Worm (Caenorhabditis elegans) whole organism, late embryonic: Measurements from ENCODE around the gene Y45F3A.4.

Experiments used
- F13H6.1 ChIP-seq: sonication (generic microtip); optimal IDR thresholded peaks from 2 replicates; lab custom pipeline; 2016; ENCODE audit warnings: missing genetic modification characterization, missing compliant biosample characterization
- K02D7.2 ChIP-seq: sonication (generic microtip); optimal IDR thresholded peaks from 2 replicates; lab custom pipeline; 2017; ENCODE audit warnings: mild to moderate bottlenecking, missing genetic modification characterization, missing compliant biosample characterization
- K09A11.1 ChIP-seq: sonication (generic microtip); optimal IDR thresholded peaks from 2 replicates; lab custom pipeline; 2017; ENCODE audit warnings: antibody characterized with exemption, mild to moderate bottlenecking, missing genetic modification characterization, missing compliant biosample characterization; ENCODE audit not compliant: insufficient read depth
- T23F11.4 ChIP-seq: fragments of 200-800 bp; sonication (Bioruptor generic); optimal IDR thresholded peaks from 2 replicates; lab custom pipeline; 2018; ENCODE audit warnings: mild to moderate bottlenecking, missing genetic modification characterization, missing compliant biosample characterization
- ama-1 ChIP-seq: fragments of 150-350 bp; optimal IDR thresholded peaks from 2 replicates; lab custom pipeline; 2014
- ceh-18 ChIP-seq: sonication (generic microtip); optimal IDR thresholded peaks from 2 replicates; lab custom pipeline; 2016; ENCODE audit warnings: missing genetic modification characterization, missing compliant biosample characterization
- ceh-19 ChIP-seq: fragments of 200-800 bp; sonication (Bioruptor generic); optimal IDR thresholded peaks from 2 replicates; lab custom pipeline; 2018; ENCODE audit warnings: mild to moderate bottlenecking, missing genetic modification characterization, missing compliant biosample characterization
- ceh-2 ChIP-seq: sonication (generic microtip); optimal IDR thresholded peaks from 2 replicates; lab custom pipeline; 2016; ENCODE audit warnings: missing genotype, missing genetic modification characterization, missing compliant biosample characterization
- ceh-48 ChIP-seq: sonication (generic microtip); optimal IDR thresholded peaks from 2 replicates; lab custom pipeline; 2016; ENCODE audit warnings: missing genetic modification characterization, inconsistent platforms, missing compliant biosample characterization
- ceh-6 ChIP-seq: fragments of 200-800 bp; sonication (Bioruptor generic); optimal IDR thresholded peaks from 2 replicates; lab custom pipeline; 2018; ENCODE audit warnings: mild to moderate bottlenecking, missing genetic modification characterization, missing compliant biosample characterization
- ceh-9 ChIP-seq: sonication (generic microtip); optimal IDR thresholded peaks from 2 replicates; lab custom pipeline; 2016; ENCODE audit warnings: mild to moderate bottlenecking, missing genetic modification characterization, inconsistent platforms, missing compliant biosample characterization
- che-1 ChIP-seq: sonication (generic microtip); optimal IDR thresholded peaks from 2 replicates; lab custom pipeline; 2016; ENCODE audit warnings: mild to moderate bottlenecking, missing genetic modification characterization, missing compliant biosample characterization
- dve-1 ChIP-seq: sonication (generic microtip); optimal IDR thresholded peaks from 2 replicates; lab custom pipeline; 2017; ENCODE audit warnings: antibody characterized with exemption, mild to moderate bottlenecking, missing genetic modification characterization, missing compliant biosample characterization
- elt-2 ChIP-seq: sonication (generic microtip); optimal IDR thresholded peaks from 2 replicates; lab custom pipeline; 2016; ENCODE audit warnings: missing genetic modification reagents, missing genetic modification characterization, missing compliant biosample characterization
- hlh-15 ChIP-seq: sonication (generic microtip); optimal IDR thresholded peaks from 2 replicates; lab custom pipeline; 2016; ENCODE audit warnings: missing genetic modification characterization, missing compliant biosample characterization
- hlh-30 ChIP-seq: sonication (generic microtip); optimal IDR thresholded peaks from 2 replicates; lab custom pipeline; 2017; ENCODE audit warnings: antibody characterized with exemption, missing genetic modification characterization, missing compliant biosample characterization; ENCODE audit not compliant: insufficient read depth
- hlh-8 ChIP-seq: sonication (generic microtip); optimal IDR thresholded peaks from 2 replicates; lab custom pipeline; 2016; ENCODE audit warnings: missing genotype, missing genetic modification characterization, missing compliant biosample characterization
- mec-3 ChIP-seq: sonication (generic microtip); optimal IDR thresholded peaks from 2 replicates; lab custom pipeline; 2016; ENCODE audit warnings: borderline replicate concordance, missing genetic modification characterization, missing compliant biosample characterization
- nfya-1 ChIP-seq: sonication (generic microtip); optimal IDR thresholded peaks from 2 replicates; lab custom pipeline; 2017; ENCODE audit warnings: missing genetic modification characterization, mild to moderate bottlenecking, missing compliant biosample characterization, antibody characterized with exemption, moderate library complexity
- nhr-11 ChIP-seq: fragments of 150-350 bp; optimal IDR thresholded peaks from 2 replicates; lab custom pipeline; 2014; ENCODE audit warnings: missing biosample characterization, missing genetic modification characterization
- npax-4 ChIP-seq: sonication (generic microtip); optimal IDR thresholded peaks from 2 replicates; lab custom pipeline; 2016; ENCODE audit warnings: missing genetic modification characterization, missing compliant biosample characterization
- pat-9 ChIP-seq: fragments of 200-800 bp; sonication (Bioruptor generic); optimal IDR thresholded peaks from 2 replicates; lab custom pipeline; 2018; ENCODE audit warnings: mild to moderate bottlenecking, missing genetic modification characterization, moderate library complexity, missing compliant biosample characterization
- pax-1 ChIP-seq: fragments of 150-350 bp; optimal IDR thresholded peaks from 2 replicates; lab custom pipeline; 2014; ENCODE audit warnings: missing biosample characterization, missing genetic modification characterization
- pha-4 ChIP-seq: fragments of 150-350 bp; optimal IDR thresholded peaks from 2 replicates; lab custom pipeline; 2018; ENCODE audit warnings: missing biosample characterization, missing genetic modification reagents, missing genetic modification characterization
- pros-1 ChIP-seq: fragments of 150-350 bp; optimal IDR thresholded peaks from 2 replicates; lab custom pipeline; 2014; ENCODE audit warnings: missing biosample characterization, missing genetic modification reagents, missing genetic modification characterization
- ttx-3 ChIP-seq: sonication (generic microtip); optimal IDR thresholded peaks from 2 replicates; lab custom pipeline; 2016; ENCODE audit warnings: missing genetic modification reagents, missing genetic modification characterization, missing compliant biosample characterization
- unc-3 ChIP-seq, 2 experiments: fragments of 200-800 bp in 1 of 2; sonication (Bioruptor generic) in 1 of 2; sonication (generic microtip) in 1 of 2; conservative IDR thresholded peaks in 1 of 2; optimal IDR thresholded peaks in 1 of 2; 2 replicates each; pipeline versions ENCODE4 v1.3.6 to Lab custom; 2016 to 2022; ENCODE audit warnings: missing compliant biosample characterization in 2 of 2, missing genetic modification characterization in 2 of 2, missing genetic modification reagents in 1 of 2
- unc-42 ChIP-seq: sonication (generic microtip); optimal IDR thresholded peaks from 2 replicates; lab custom pipeline; 2016; ENCODE audit warnings: missing genotype, missing genetic modification characterization, missing compliant biosample characterization
- unc-55 ChIP-seq: sonication (generic microtip); optimal IDR thresholded peaks from 2 replicates; lab custom pipeline; 2017; ENCODE audit warnings: missing biosample characterization, missing genetic modification reagents, missing genetic modification characterization
- unc-86 ChIP-seq: sonication (generic microtip); optimal IDR thresholded peaks from 2 replicates; lab custom pipeline; 2016; ENCODE audit warnings: missing genetic modification characterization, missing compliant biosample characterization
- zip-5 ChIP-seq: sonication (generic microtip); optimal IDR thresholded peaks from 2 replicates; lab custom pipeline; 2016; ENCODE audit warnings: missing genetic modification characterization, missing compliant biosample characterization
- ztf-16 ChIP-seq: sonication (generic microtip); optimal IDR thresholded peaks from 2 replicates; lab custom pipeline; 2017; ENCODE audit warnings: missing genetic modification characterization, missing compliant biosample characterization

Y45F3A.4 gene

DNA sequence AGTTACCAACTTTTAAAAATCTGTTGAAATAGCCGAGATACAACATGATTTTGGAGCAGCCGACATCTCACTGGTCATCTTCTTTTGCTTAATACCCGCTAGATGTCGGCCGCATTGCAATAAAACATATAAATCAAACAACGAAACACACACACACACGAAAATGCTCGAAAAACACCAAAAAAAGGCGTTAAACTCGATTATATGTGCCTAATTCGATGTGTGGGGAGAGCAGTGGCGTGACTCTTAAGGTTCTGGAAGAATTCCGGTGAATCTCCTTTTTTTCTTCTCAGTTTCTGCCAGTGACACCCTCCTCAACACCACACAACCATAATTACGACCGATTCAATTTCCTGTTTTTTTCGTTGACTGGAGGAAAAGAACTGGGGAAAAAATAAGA, 5.0 kb upstream of the Y45F3A.4 start:
- no peak for TF ChIP-seq nhr-11 (tag; lab: Kevin White, UChicago)
- no peak for TF ChIP-seq pax-1 (tag; lab: Kevin White, UChicago)
- no peak for TF ChIP-seq ceh-6
- no peak for TF ChIP-seq K02D7.2 (tag; lab: Kevin White, UChicago)
- TF ChIP-seq unc-42 (tag; lab: Kevin White, UChicago), result peak; percentile 13
- no peak for TF ChIP-seq ceh-48

ce11 chrIII:10578873-10579272, 3.7 kb upstream of the Y45F3A.4 start:
- TF ChIP-seq K09A11.1 (no peak), pat-9 (no peak), dve-1 (tag; lab: Kevin White, UChicago) (no peak), mec-3 (tag; lab: Kevin White, UChicago) (no peak), T23F11.4 (GFP tag; lab: Kevin White, UChicago) (no peak), unc-42 (tag; lab: Kevin White, UChicago) (peak; percentile 20), ztf-16 (tag; lab: Kevin White, UChicago) (no peak), pros-1 (tag; lab: Kevin White, UChicago) (no peak)

DNA sequence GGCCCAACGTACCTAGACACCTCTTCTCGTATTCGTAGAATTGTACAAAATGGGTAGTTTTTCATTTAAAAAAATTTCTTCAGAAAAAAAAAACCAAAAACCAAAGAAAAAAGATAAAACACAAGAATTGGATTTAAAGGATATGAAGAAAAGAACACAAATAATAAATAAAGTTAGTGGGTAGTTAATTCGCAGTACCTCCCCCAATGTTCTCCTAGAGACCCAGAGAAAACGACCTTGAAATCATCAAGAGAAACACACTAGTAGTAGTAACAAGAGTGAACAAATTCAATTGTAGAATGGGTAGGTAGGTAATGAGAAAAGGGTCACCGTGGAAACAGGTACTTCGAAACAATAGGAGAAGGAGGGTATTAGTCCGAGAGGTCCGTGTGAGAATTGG, 2.6 kb upstream of the Y45F3A.4 start:
- TF ChIP-seq unc-42 (tag; lab: Kevin White, UChicago) (peak; percentile 13), ama-1 (lab: Kevin White, UChicago) (no peak)

DNA sequence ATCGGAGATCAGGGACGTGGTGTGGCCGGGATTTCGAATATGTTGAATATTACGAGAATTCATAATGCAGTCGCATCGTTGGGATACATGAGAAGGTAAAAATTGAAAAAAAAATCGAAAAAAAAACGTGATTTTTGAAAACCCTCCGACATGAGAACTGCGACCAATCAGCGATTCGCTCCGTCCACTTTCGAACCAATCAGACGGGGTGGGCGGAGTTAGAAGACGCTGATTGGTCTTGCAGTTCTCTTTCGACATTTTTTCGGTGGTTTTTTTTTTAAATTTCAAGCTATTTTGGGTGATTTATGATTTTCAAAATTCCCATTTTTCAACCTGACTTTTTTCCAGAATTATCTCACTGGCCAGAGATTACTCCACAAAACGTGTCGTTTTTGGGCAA, 6.0 kb downstream of the Y45F3A.4 start:
- TF ChIP-seq nfya-1 (tag; lab: Kevin White, UChicago), result peak; percentile 75
- no peak for TF ChIP-seq zip-5 (tag; lab: Kevin White, UChicago)
- TF ChIP-seq, all 69 proteins: peak for 1

DNA sequence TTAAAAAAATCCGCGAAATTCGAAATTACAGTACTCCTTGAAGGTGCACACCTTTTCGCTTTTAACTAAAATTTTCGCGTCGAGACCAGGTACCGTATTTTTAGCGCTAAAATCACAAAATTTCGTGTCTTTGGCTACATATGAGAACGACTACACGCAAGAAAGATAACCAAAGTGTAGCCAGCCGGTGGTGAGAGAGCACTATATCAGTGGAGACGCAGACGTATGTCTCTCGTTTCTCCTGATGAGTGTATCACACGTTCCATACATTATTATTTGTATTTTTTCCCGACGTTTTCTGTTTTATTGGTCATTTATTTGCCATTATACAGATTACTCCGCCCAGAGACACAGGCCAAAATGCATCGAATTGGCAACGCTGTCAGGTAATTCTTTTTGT, 9.3 kb downstream of the Y45F3A.4 start, which contains the start of gene acdh-11:
Gene acdh-11, plus strand, starts transcription at position 333 of the 400 bp plus-strand sequence.
- no peak for TF ChIP-seq ttx-3 (tag; lab: Kevin White, UChicago)
- TF ChIP-seq ceh-6, result no peak
- TF ChIP-seq unc-86 (tag; lab: Kevin White, UChicago), result no peak
- peak; percentile 19 for TF ChIP-seq elt-2 (tag; lab: Kevin White, UChicago)
- no peak for TF ChIP-seq hlh-8 (tag; lab: Kevin White, UChicago)
- TF ChIP-seq pha-4 (tag; lab: Kevin White, UChicago), result no peak
- no peak for TF ChIP-seq unc-55 (GFP tag; lab: Kevin White, UChicago)
- no peak for TF ChIP-seq nhr-11 (tag; lab: Kevin White, UChicago)
- no peak for TF ChIP-seq unc-3 (GFP tag; conservative IDR thresholded peaks at IDR 0.05; lab: Robert Waterston, UW)
- TF ChIP-seq unc-3 (tag; optimal IDR thresholded peaks at IDR 0.05; lab: Kevin White, UChicago), result no peak

DNA sequence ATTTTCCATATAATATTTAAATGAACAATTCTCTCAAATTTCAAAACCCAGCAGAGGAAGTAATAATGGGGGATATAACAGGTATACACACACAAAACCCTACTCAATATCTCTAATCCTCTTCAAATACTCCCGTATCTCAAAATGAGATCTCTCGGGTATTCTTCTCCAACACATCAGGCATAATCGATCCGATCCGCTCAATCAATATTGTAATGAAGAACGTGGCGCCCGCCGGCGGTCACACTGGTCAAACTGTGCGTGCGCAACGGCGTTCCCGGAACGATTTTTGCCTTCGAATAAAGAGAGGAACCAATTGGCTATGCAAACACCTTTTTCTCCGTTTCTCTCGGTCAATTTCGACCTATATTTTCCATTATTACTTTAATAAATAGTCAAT, 12.7 kb downstream of the Y45F3A.4 start:
- TF ChIP-seq hlh-15 (tag; lab: Kevin White, UChicago), result no peak
- no peak for TF ChIP-seq che-1 (tag; lab: Kevin White, UChicago)
- no peak for TF ChIP-seq ceh-19
- no peak for TF ChIP-seq ceh-9 (tag; lab: Kevin White, UChicago)
- TF ChIP-seq npax-4 (tag; lab: Kevin White, UChicago), result no peak
- no peak for TF ChIP-seq F13H6.1
- no peak for TF ChIP-seq ceh-18 (tag; lab: Kevin White, UChicago)
- TF ChIP-seq ttx-3 (tag; lab: Kevin White, UChicago), result no peak
- no peak for TF ChIP-seq ceh-2
- TF ChIP-seq hlh-30 (tag; lab: Kevin White, UChicago), result no peak
